Worm (Caenorhabditis elegans) whole organism, early embryonic: ENCODE results near the gene obr-1.

ENCODE experiments used
- B0310.2 ChIP-seq: sonication (generic microtip); optimal IDR thresholded peaks from 2 replicates; lab custom pipeline; 2016; ENCODE audit warnings: mild to moderate bottlenecking, missing genetic modification characterization, missing compliant biosample characterization
- F13C5.2 ChIP-seq: sonication (generic microtip); optimal IDR thresholded peaks from 2 replicates; lab custom pipeline; 2017; ENCODE audit warnings: mild to moderate bottlenecking, missing genetic modification characterization, inconsistent platforms, missing compliant biosample characterization
- aly-1 ChIP-seq: sonication (generic microtip); optimal IDR thresholded peaks from 2 replicates; lab custom pipeline; 2016; ENCODE audit warnings: missing genetic modification characterization, missing compliant biosample characterization
- ama-1 ChIP-seq: fragments of 150-350 bp; optimal IDR thresholded peaks from 2 replicates; lab custom pipeline; 2014
- ceh-13 ChIP-seq: fragments of 200-800 bp; sonication (Bioruptor generic); optimal IDR thresholded peaks from 2 replicates; lab custom pipeline; 2018; ENCODE audit warnings: mild to moderate bottlenecking, missing genetic modification characterization, missing compliant biosample characterization
- ceh-36 ChIP-seq: sonication (generic microtip); optimal IDR thresholded peaks from 2 replicates; lab custom pipeline; 2016; ENCODE audit warnings: missing genetic modification characterization, inconsistent platforms, missing compliant biosample characterization
- ets-7 ChIP-seq: sonication (generic microtip); optimal IDR thresholded peaks from 2 replicates; lab custom pipeline; 2016; ENCODE audit warnings: missing genotype, missing genetic modification characterization, missing compliant biosample characterization
- flt-1 ChIP-seq: fragments of 200-800 bp; sonication (Bioruptor generic); IDR thresholded peaks from 2 replicates; pipeline ENCODE4 v1.3.6; 2022; ENCODE audit warnings: missing genetic modification characterization, missing compliant biosample characterization
- hmbx-1 ChIP-seq: sonication (generic microtip); optimal IDR thresholded peaks from 2 replicates; lab custom pipeline; 2016; ENCODE audit warnings: mild to moderate bottlenecking, missing genetic modification characterization, missing compliant biosample characterization
- hmg-4 ChIP-seq: fragments of 200-800 bp; sonication (Bioruptor generic); optimal IDR thresholded peaks from 2 replicates; lab custom pipeline; 2018; ENCODE audit warnings: mild to moderate bottlenecking, missing genetic modification characterization, missing compliant biosample characterization
- hnd-1 ChIP-seq: sonication (generic microtip); optimal IDR thresholded peaks from 2 replicates; lab custom pipeline; 2016; ENCODE audit warnings: missing genetic modification characterization, missing compliant biosample characterization
- pes-1 ChIP-seq: fragments of 200-800 bp; sonication (Bioruptor generic); IDR thresholded peaks from 2 replicates; pipeline ENCODE4 v1.3.6; 2022; ENCODE audit warnings: missing genetic modification reagents, missing genetic modification characterization, missing compliant biosample characterization
- scrt-1 ChIP-seq: fragments of 200-800 bp; sonication (Bioruptor generic); IDR thresholded peaks from 2 replicates; pipeline ENCODE4 v1.3.6; 2022; ENCODE audit warnings: missing genetic modification characterization, missing compliant biosample characterization
- sea-1 ChIP-seq: fragments of 200-800 bp; sonication (Bioruptor generic); conservative IDR thresholded peaks from 2 replicates; pipeline ENCODE4 v1.3.6; 2022; ENCODE audit warnings: missing genetic modification characterization, missing compliant biosample characterization
- tbx-11 ChIP-seq: fragments of 200-800 bp; sonication (Bioruptor generic); IDR thresholded peaks from 2 replicates; pipeline ENCODE4 v1.3.6; 2022; ENCODE audit warnings: missing genetic modification characterization, missing compliant biosample characterization
- tbx-37 ChIP-seq: fragments of 200-800 bp; sonication (Bioruptor generic); conservative IDR thresholded peaks from 2 replicates; pipeline ENCODE4 v1.3.6; 2022; ENCODE audit warnings: missing genetic modification reagents, missing genetic modification characterization, missing compliant biosample characterization
- tra-4 ChIP-seq: sonication (generic microtip); optimal IDR thresholded peaks from 2 replicates; lab custom pipeline; 2017; ENCODE audit warnings: missing genetic modification characterization, missing compliant biosample characterization

Gene obr-1

ce11 chrIII:11287340-11287739 is 16.6 kb upstream of the obr-1 start:
- TF ChIP-seq tbx-37 (no peak), aly-1 (no peak), hmbx-1 (tag; lab: Kevin White, UChicago) (no peak), ama-1 (lab: Kevin White, UChicago) (no peak), B0310.2 (tag; lab: Kevin White, UChicago) (no peak)

- no peak for TF ChIP-seq hnd-1
- TF ChIP-seq tbx-37 = peak; percentile 64
- TF ChIP-seq pes-1 (GFP tag; lab: Robert Waterston, UW) = peak; percentile 63
- TF ChIP-seq ets-7 (tag; lab: Kevin White, UChicago) = no peak
- no peak for TF ChIP-seq aly-1
These were observed 15.4 kb upstream of the obr-1 start for ce11 chrIII:11286069-11286468.

- no peak for TF ChIP-seq flt-1
- no peak for TF ChIP-seq aly-1
- no peak for TF ChIP-seq scrt-1
- no peak for TF ChIP-seq tra-4 (tag; lab: Kevin White, UChicago)
- TF ChIP-seq B0310.2 (tag; lab: Kevin White, UChicago) = no peak
- no peak for TF ChIP-seq ceh-13 (GFP tag; lab: Kevin White, UChicago)
- no peak for TF ChIP-seq sea-1
- TF ChIP-seq tbx-37 = no peak
- TF ChIP-seq pes-1 (GFP tag; lab: Robert Waterston, UW) = no peak
- no peak for TF ChIP-seq tbx-11 (GFP tag; lab: Robert Waterston, UW)
- no peak for TF ChIP-seq ceh-36 (tag; lab: Kevin White, UChicago)
- no peak for TF ChIP-seq ama-1 (lab: Kevin White, UChicago)
- TF ChIP-seq hmbx-1 (tag; lab: Kevin White, UChicago) = no peak
- TF ChIP-seq hmg-4 (GFP tag; lab: Kevin White, UChicago) = no peak
- no peak for TF ChIP-seq hnd-1
These were observed 13.0 kb upstream of the obr-1 start for ce11 chrIII:11283648-11284047.

- TF ChIP-seq sea-1 (no peak), ceh-36 (tag; lab: Kevin White, UChicago) (no peak), hmg-4 (GFP tag; lab: Kevin White, UChicago) (no peak), scrt-1 (no peak), pes-1 (GFP tag; lab: Robert Waterston, UW) (no peak), ceh-13 (GFP tag; lab: Kevin White, UChicago) (no peak), flt-1 (no peak), tra-4 (tag; lab: Kevin White, UChicago) (no peak), B0310.2 (tag; lab: Kevin White, UChicago) (no peak), hmbx-1 (tag; lab: Kevin White, UChicago) (no peak), F13C5.2 (no peak), tbx-11 (GFP tag; lab: Robert Waterston, UW) (no peak), ama-1 (lab: Kevin White, UChicago) (no peak), ets-7 (tag; lab: Kevin White, UChicago) (no peak), aly-1 (no peak), tbx-37 (no peak), hnd-1 (no peak)
These were observed 9.3 kb upstream of the obr-1 start for ce11 chrIII:11279954-11280353.

ce11 chrIII:11278817-11279216 is 8.1 kb upstream of the obr-1 start, which contains the start of gene Y47D3A.21:
Y47D3A.21 (minus strand) TSS chrIII:11278917.
- no peak for TF ChIP-seq sea-1
- no peak for TF ChIP-seq F13C5.2
- TF ChIP-seq hnd-1 = no peak
- TF ChIP-seq ets-7 (tag; lab: Kevin White, UChicago) = no peak
- no peak for TF ChIP-seq scrt-1
- TF ChIP-seq flt-1 = no peak
- TF ChIP-seq tbx-11 (GFP tag; lab: Robert Waterston, UW) = no peak
- TF ChIP-seq ama-1 (lab: Kevin White, UChicago) = no peak
- no peak for TF ChIP-seq tbx-37
- no peak for TF ChIP-seq tra-4 (tag; lab: Kevin White, UChicago)
- no peak for TF ChIP-seq ceh-13 (GFP tag; lab: Kevin White, UChicago)
- no peak for TF ChIP-seq pes-1 (GFP tag; lab: Robert Waterston, UW)
- TF ChIP-seq aly-1 = no peak
- no peak for TF ChIP-seq B0310.2 (tag; lab: Kevin White, UChicago)
- no peak for TF ChIP-seq hmg-4 (GFP tag; lab: Kevin White, UChicago)
- no peak for TF ChIP-seq ceh-36 (tag; lab: Kevin White, UChicago)
- no peak for TF ChIP-seq hmbx-1 (tag; lab: Kevin White, UChicago)

ce11 chrIII:11274590-11275116 is 4.0 kb upstream of the obr-1 start, which contains the start of gene Y47D3A.20:
Y47D3A.20 (plus strand) TSS chrIII:11275066.
- TF ChIP-seq hnd-1 (no peak), pes-1 (GFP tag; lab: Robert Waterston, UW) (no peak), F13C5.2 (no peak), ama-1 (lab: Kevin White, UChicago) (no peak), B0310.2 (tag; lab: Kevin White, UChicago) (no peak), flt-1 (no peak), sea-1 (no peak), scrt-1 (no peak), ets-7 (tag; lab: Kevin White, UChicago) (no peak), ceh-36 (tag; lab: Kevin White, UChicago) (no peak), tbx-11 (GFP tag; lab: Robert Waterston, UW) (no peak)

- no peak for TF ChIP-seq hmg-4 (GFP tag; lab: Kevin White, UChicago)
These were observed 1.5 kb downstream of the obr-1 start for ce11 chrIII:11269206-11269605.

ce11 chrIII:11268532-11268931 is 2.2 kb downstream of the obr-1 start:
- TF ChIP-seq ama-1 (lab: Kevin White, UChicago) (no peak), B0310.2 (tag; lab: Kevin White, UChicago) (no peak), tbx-37 (no peak), ets-7 (tag; lab: Kevin White, UChicago) (no peak), ceh-13 (GFP tag; lab: Kevin White, UChicago) (no peak), scrt-1 (no peak)
